Worm (Caenorhabditis elegans): ENCODE data around the gene K10H10.6.
A peak's percentile ranks its signal among the peaks of the same experiment; 100 is the strongest.

Gene K10H10.6

ce11 chrII:14502997-14503396, at the start of gene K10H10.6:
Gene K10H10.6 (plus strand): TSS chrII:14503297.
- TF ChIP-seq klf-2 (GFP tag; conservative IDR thresholded peaks at IDR 0.05) (no peak), flt-1 (GFP tag; IDR thresholded peaks at IDR 0.05) (no peak), tab-1 (GFP tag; IDR thresholded peaks at IDR 0.05) (no peak), cog-1 (tag; optimal IDR thresholded peaks at IDR 0.05) (no peak), T22C8.4 (GFP tag; IDR thresholded peaks at IDR 0.05) (no peak), med-1 (GFP tag; optimal IDR thresholded peaks at IDR 0.05; ENCODE audit: insufficient read depth) (no peak), ztf-29 (GFP tag; IDR thresholded peaks at IDR 0.05) (no peak), ztf-23 (GFP tag; IDR thresholded peaks at IDR 0.05) (no peak), ref-1 (GFP tag; conservative IDR thresholded peaks at IDR 0.05) (no peak)

- TF ChIP-seq cog-1 (tag; optimal IDR thresholded peaks at IDR 0.05): no peak
- TF ChIP-seq ref-1 (GFP tag; conservative IDR thresholded peaks at IDR 0.05): no peak
- TF ChIP-seq flt-1 (GFP tag; IDR thresholded peaks at IDR 0.05): no peak
- no peak for TF ChIP-seq med-1 (GFP tag; optimal IDR thresholded peaks at IDR 0.05; ENCODE audit: insufficient read depth)
- TF ChIP-seq tab-1 (GFP tag; IDR thresholded peaks at IDR 0.05): no peak
- TF ChIP-seq ztf-29 (GFP tag; IDR thresholded peaks at IDR 0.05): no peak
- TF ChIP-seq T22C8.4 (GFP tag; IDR thresholded peaks at IDR 0.05): no peak
- TF ChIP-seq ztf-23 (GFP tag; IDR thresholded peaks at IDR 0.05): no peak
- TF ChIP-seq klf-2 (GFP tag; conservative IDR thresholded peaks at IDR 0.05): no peak
Measured at ce11 chrII:14455332-14455731, 47.8 kb upstream of the K10H10.6 start, which contains the start of gene dmsr-6. Gene dmsr-6 (plus strand): TSS chrII:14455632.

ce11 chrII:14470020-14470419, 33.1 kb upstream of the K10H10.6 start:
- no peak for TF ChIP-seq ztf-29 (GFP tag; IDR thresholded peaks at IDR 0.05)
- TF ChIP-seq ztf-23 (GFP tag; IDR thresholded peaks at IDR 0.05): no peak
- no peak for TF ChIP-seq T22C8.4 (GFP tag; IDR thresholded peaks at IDR 0.05)
- no peak for TF ChIP-seq tab-1 (GFP tag; IDR thresholded peaks at IDR 0.05)
- TF ChIP-seq cog-1 (tag; optimal IDR thresholded peaks at IDR 0.05): no peak
- no peak for TF ChIP-seq med-1 (GFP tag; optimal IDR thresholded peaks at IDR 0.05; ENCODE audit: insufficient read depth)
- TF ChIP-seq flt-1 (GFP tag; IDR thresholded peaks at IDR 0.05): no peak
- no peak for TF ChIP-seq ref-1 (GFP tag; conservative IDR thresholded peaks at IDR 0.05)
- TF ChIP-seq klf-2 (GFP tag; conservative IDR thresholded peaks at IDR 0.05): no peak

ce11 chrII:14474700-14475099, 28.4 kb upstream of the K10H10.6 start:
- TF ChIP-seq med-1 (GFP tag; optimal IDR thresholded peaks at IDR 0.05; ENCODE audit: insufficient read depth): no peak
- TF ChIP-seq flt-1 (GFP tag; IDR thresholded peaks at IDR 0.05): peak; percentile 81
- TF ChIP-seq tab-1 (GFP tag; IDR thresholded peaks at IDR 0.05): peak; percentile 64; the same call in 1 of the 2 replicates

ce11 chrII:14479583-14480245, 23.4 kb upstream of the K10H10.6 start, which contains the start of gene C13B4.1:
Gene C13B4.1 (minus strand): TSS chrII:14479633.
- TF ChIP-seq cog-1 (tag; optimal IDR thresholded peaks at IDR 0.05): no peak
- TF ChIP-seq ztf-23 (GFP tag; IDR thresholded peaks at IDR 0.05): 0 out of 2 replicates have a peak, but pooled peaks have one; percentile 9

- TF ChIP-seq cog-1 (tag; optimal IDR thresholded peaks at IDR 0.05): no peak
- no peak for TF ChIP-seq T22C8.4 (GFP tag; IDR thresholded peaks at IDR 0.05)
- no peak for TF ChIP-seq ztf-29 (GFP tag; IDR thresholded peaks at IDR 0.05)
- TF ChIP-seq tab-1 (GFP tag; IDR thresholded peaks at IDR 0.05): no peak
- TF ChIP-seq ref-1 (GFP tag; conservative IDR thresholded peaks at IDR 0.05): no peak
- no peak for TF ChIP-seq flt-1 (GFP tag; IDR thresholded peaks at IDR 0.05)
- no peak for TF ChIP-seq med-1 (GFP tag; optimal IDR thresholded peaks at IDR 0.05; ENCODE audit: insufficient read depth)
- TF ChIP-seq klf-2 (GFP tag; conservative IDR thresholded peaks at IDR 0.05): no peak
- TF ChIP-seq ztf-23 (GFP tag; IDR thresholded peaks at IDR 0.05): no peak
Measured at ce11 chrII:14480772-14481171, 22.3 kb upstream of the K10H10.6 start.

ce11 chrII:14483813-14484212, 19.3 kb upstream of the K10H10.6 start:
- TF ChIP-seq ref-1 (GFP tag; conservative IDR thresholded peaks at IDR 0.05) (no peak), ztf-29 (GFP tag; IDR thresholded peaks at IDR 0.05) (no peak), T22C8.4 (GFP tag; IDR thresholded peaks at IDR 0.05) (no peak), med-1 (GFP tag; optimal IDR thresholded peaks at IDR 0.05; ENCODE audit: insufficient read depth) (no peak), flt-1 (GFP tag; IDR thresholded peaks at IDR 0.05) (no peak), ztf-23 (GFP tag; IDR thresholded peaks at IDR 0.05) (no peak), cog-1 (tag; optimal IDR thresholded peaks at IDR 0.05) (no peak), tab-1 (GFP tag; IDR thresholded peaks at IDR 0.05) (no peak), klf-2 (GFP tag; conservative IDR thresholded peaks at IDR 0.05) (no peak)

- no peak for TF ChIP-seq cog-1 (tag; optimal IDR thresholded peaks at IDR 0.05)
- peak; percentile 62; the same call in 1 of the 2 replicates for TF ChIP-seq ztf-23 (GFP tag; IDR thresholded peaks at IDR 0.05)
- TF ChIP-seq tab-1 (GFP tag; IDR thresholded peaks at IDR 0.05): no peak
- TF ChIP-seq klf-2 (GFP tag; conservative IDR thresholded peaks at IDR 0.05): no peak
- no peak for TF ChIP-seq med-1 (GFP tag; optimal IDR thresholded peaks at IDR 0.05; ENCODE audit: insufficient read depth)
- no peak for TF ChIP-seq T22C8.4 (GFP tag; IDR thresholded peaks at IDR 0.05)
- no peak for TF ChIP-seq ztf-29 (GFP tag; IDR thresholded peaks at IDR 0.05)
- no peak for TF ChIP-seq flt-1 (GFP tag; IDR thresholded peaks at IDR 0.05)
- no peak for TF ChIP-seq ref-1 (GFP tag; conservative IDR thresholded peaks at IDR 0.05)
Measured at ce11 chrII:14488661-14489060, 14.4 kb upstream of the K10H10.6 start, which contains the start of gene usp-14. Gene usp-14 (minus strand): TSS chrII:14488688.

ce11 chrII:14489407-14489806, 13.7 kb upstream of the K10H10.6 start, which contains the start of gene vnut-1:
Gene vnut-1 (plus strand): TSS chrII:14489802.
- no peak for TF ChIP-seq T22C8.4 (GFP tag; IDR thresholded peaks at IDR 0.05)
- TF ChIP-seq flt-1 (GFP tag; IDR thresholded peaks at IDR 0.05): 0 out of 2 replicates have a peak, but pooled peaks have one; percentile 24

ce11 chrII:14492592-14493196, 10.4 kb upstream of the K10H10.6 start:
- TF ChIP-seq tab-1 (GFP tag; IDR thresholded peaks at IDR 0.05): no peak

All from whole organism, midembryonic.